Worm (Caenorhabditis elegans) whole organism, L1 larva: Measurements from ENCODE around the gene col-157.
A peak's percentile ranks its signal among the peaks of the same experiment; 100 is the strongest.

Source experiments
- F16B12.6 ChIP-seq: fragments of 150-350 bp; optimal IDR thresholded peaks from 2 replicates; lab custom pipeline; 2014; ENCODE audit warnings: missing biosample characterization, missing genetic modification characterization
- alr-1 ChIP-seq: fragments of 200-800 bp; sonication (Bioruptor generic); optimal IDR thresholded peaks from 2 replicates; lab custom pipeline; 2018; ENCODE audit warnings: borderline replicate concordance, mild to moderate bottlenecking, missing genetic modification characterization, missing compliant biosample characterization
- ama-1 ChIP-seq: fragments of 150-350 bp; optimal IDR thresholded peaks from 2 replicates; lab custom pipeline; 2014
- blmp-1 ChIP-seq: fragments of 150-350 bp; optimal IDR thresholded peaks from 2 replicates; lab custom pipeline; 2014; ENCODE audit warnings: missing biosample characterization, missing genetic modification characterization
- ceh-63 ChIP-seq: fragments of 200-800 bp; sonication (Bioruptor generic); optimal IDR thresholded peaks from 2 replicates; lab custom pipeline; 2018; ENCODE audit warnings: mild to moderate bottlenecking, missing genetic modification characterization, missing compliant biosample characterization
- ceh-8 ChIP-seq: fragments of 200-800 bp; sonication (Bioruptor generic); optimal IDR thresholded peaks from 2 replicates; lab custom pipeline; 2018; ENCODE audit warnings: mild to moderate bottlenecking, missing genetic modification characterization, moderate library complexity, missing compliant biosample characterization
- dpl-1 ChIP-seq, 3 experiments: fragments of 150-350 bp in 2 of 3; sonication (generic microtip) in 1 of 3; optimal IDR thresholded peaks; 2 replicates each; lab custom pipeline; 2014 to 2017; ENCODE audit warnings: missing biosample characterization in 3 of 3, missing genetic modification characterization in 3 of 3, missing genetic modification reagents in 3 of 3
- dsc-1 ChIP-seq: sonication (generic microtip); optimal IDR thresholded peaks from 2 replicates; lab custom pipeline; 2016; ENCODE audit warnings: mild to moderate bottlenecking, missing genetic modification characterization, missing compliant biosample characterization
- efl-1 ChIP-seq, 4 experiments: fragments of 150-350 bp; optimal IDR thresholded peaks in 3 of 4; peaks in 1 of 4; 1 replicate in 1 of 4; 2 replicates in 3 of 4; lab custom pipeline; 2014; ENCODE audit warnings: missing biosample characterization in 2 of 4, missing genetic modification characterization in 2 of 4, missing genetic modification reagents in 2 of 4
- efl-3 ChIP-seq: fragments of 200-800 bp; sonication (Bioruptor generic); optimal IDR thresholded peaks from 2 replicates; lab custom pipeline; 2018; ENCODE audit warnings: mild to moderate bottlenecking, missing genetic modification characterization, missing compliant biosample characterization
- egl-13 ChIP-seq: sonication (generic microtip); optimal IDR thresholded peaks from 2 replicates; lab custom pipeline; 2016; ENCODE audit warnings: missing genotype, missing genetic modification reagents, missing genetic modification characterization, missing compliant biosample characterization
- egl-27 ChIP-seq, 2 experiments: fragments of 150-350 bp in 1 of 2; sonication (generic microtip); optimal IDR thresholded peaks; 3 replicates each; lab custom pipeline; 2017 to 2018; ENCODE audit warnings: missing biosample characterization in 2 of 2, missing genetic modification characterization in 2 of 2, missing genetic modification reagents in 2 of 2
- elt-2 ChIP-seq: sonication (generic microtip); optimal IDR thresholded peaks from 2 replicates; lab custom pipeline; 2016; ENCODE audit warnings: missing genetic modification characterization, mild to moderate bottlenecking, inconsistent platforms, missing compliant biosample characterization, missing genetic modification reagents
- elt-3 ChIP-seq, 6 experiments: fragments of 150-350 bp in 1 of 6; sonication (generic microtip); optimal IDR thresholded peaks; 2 replicates each; lab custom pipeline; 2017 to 2018; ENCODE audit warnings: missing biosample characterization in 6 of 6, missing genetic modification characterization in 6 of 6, inconsistent platforms in 1 of 6
- ets-5 ChIP-seq: fragments of 200-800 bp; sonication (Bioruptor generic); IDR thresholded peaks from 2 replicates; pipeline ENCODE4 v1.3.6; 2022; ENCODE audit warnings: missing genetic modification characterization, missing compliant biosample characterization
- grh-1 ChIP-seq: fragments of 200-800 bp; sonication (Bioruptor generic); IDR thresholded peaks from 2 replicates; pipeline ENCODE4 v1.3.6; 2022; ENCODE audit warnings: missing genetic modification reagents, missing genetic modification characterization, missing compliant biosample characterization
- hlh-17 ChIP-seq: fragments of 200-800 bp; sonication (Bioruptor generic); optimal IDR thresholded peaks from 2 replicates; lab custom pipeline; 2018; ENCODE audit warnings: missing genetic modification characterization, mild to moderate bottlenecking, missing compliant biosample characterization, moderate library complexity, borderline replicate concordance
- hpl-2 ChIP-seq: fragments of 150-350 bp; optimal IDR thresholded peaks from 2 replicates; lab custom pipeline; 2014; ENCODE audit warnings: missing biosample characterization, missing genetic modification reagents, missing genetic modification characterization
- irx-1 ChIP-seq: sonication (generic microtip); optimal IDR thresholded peaks from 2 replicates; lab custom pipeline; 2016; ENCODE audit warnings: missing genetic modification characterization, missing compliant biosample characterization
- jun-1 ChIP-seq: fragments of 150-350 bp; optimal IDR thresholded peaks from 2 replicates; lab custom pipeline; 2014; ENCODE audit warnings: missing biosample characterization, missing genetic modification reagents, missing genetic modification characterization
- lin-13 ChIP-seq: fragments of 150-350 bp; optimal IDR thresholded peaks from 2 replicates; lab custom pipeline; 2014; ENCODE audit warnings: missing biosample characterization, missing genetic modification reagents, missing genetic modification characterization
- lin-14 ChIP-seq: fragments of 200-800 bp; sonication (Bioruptor generic); optimal IDR thresholded peaks from 2 replicates; lab custom pipeline; 2018; ENCODE audit warnings: mild to moderate bottlenecking, missing genetic modification characterization, moderate library complexity, missing compliant biosample characterization
- lin-35 ChIP-seq, 2 experiments: fragments of 150-350 bp; optimal IDR thresholded peaks; 2 replicates each; lab custom pipeline; 2014; ENCODE audit warnings: missing biosample characterization in 2 of 2, missing genetic modification characterization in 2 of 2, missing genetic modification reagents in 2 of 2
- lsy-2 ChIP-seq, 2 experiments: fragments of 150-350 bp; optimal IDR thresholded peaks; 2 replicates each; lab custom pipeline; 2014; ENCODE audit warnings: missing biosample characterization in 2 of 2, missing genetic modification characterization in 2 of 2
- mab-9 ChIP-seq: fragments of 200-800 bp; sonication (Bioruptor generic); IDR thresholded peaks from 2 replicates; pipeline ENCODE4 v1.3.6; 2022; ENCODE audit warnings: missing genetic modification reagents, missing genetic modification characterization, missing compliant biosample characterization
- mdl-1 ChIP-seq, 2 experiments: fragments of 150-350 bp; optimal IDR thresholded peaks; 2 replicates each; lab custom pipeline; 2014 to 2017; ENCODE audit warnings: missing biosample characterization in 2 of 2, missing genetic modification characterization in 2 of 2, inconsistent platforms in 1 of 2
- mef-2 ChIP-seq: fragments of 150-350 bp; optimal IDR thresholded peaks from 2 replicates; lab custom pipeline; 2014; ENCODE audit warnings: missing biosample characterization, missing genetic modification characterization
- nhr-19 ChIP-seq: fragments of 200-800 bp; sonication (Bioruptor generic); conservative IDR thresholded peaks from 2 replicates; pipeline ENCODE4 v1.3.6; 2022; ENCODE audit warnings: missing genetic modification characterization, missing compliant biosample characterization
- nhr-20 ChIP-seq: sonication (generic microtip); optimal IDR thresholded peaks from 2 replicates; lab custom pipeline; 2016; ENCODE audit warnings: mild to moderate bottlenecking, missing genetic modification characterization, missing compliant biosample characterization
- nhr-237 ChIP-seq: fragments of 150-350 bp; optimal IDR thresholded peaks from 2 replicates; lab custom pipeline; 2014; ENCODE audit warnings: missing biosample characterization, missing genetic modification characterization
- nhr-28 ChIP-seq: fragments of 150-350 bp; optimal IDR thresholded peaks from 2 replicates; lab custom pipeline; 2014; ENCODE audit warnings: missing biosample characterization, missing genetic modification characterization
- nhr-71 ChIP-seq: sonication (generic microtip); optimal IDR thresholded peaks from 2 replicates; lab custom pipeline; 2016; ENCODE audit warnings: mild to moderate bottlenecking, missing genetic modification characterization, moderate library complexity, missing compliant biosample characterization
- nhr-77 ChIP-seq: fragments of 150-350 bp; optimal IDR thresholded peaks from 2 replicates; lab custom pipeline; 2014; ENCODE audit warnings: missing biosample characterization, missing genetic modification characterization
- nhr-85 ChIP-seq: sonication (generic microtip); peaks from one replicate; lab custom pipeline; 2016; ENCODE audit warnings: missing genetic modification characterization, inconsistent platforms, missing compliant biosample characterization
- nhr-90 ChIP-seq: sonication (generic microtip); optimal IDR thresholded peaks from 2 replicates; lab custom pipeline; 2016; ENCODE audit warnings: mild to moderate bottlenecking, missing genetic modification characterization, missing compliant biosample characterization; ENCODE audit not compliant: poor library complexity
- pag-3 ChIP-seq: sonication (generic microtip); optimal IDR thresholded peaks from 2 replicates; lab custom pipeline; 2017; ENCODE audit warnings: missing genetic modification characterization, mild to moderate bottlenecking, missing compliant biosample characterization, antibody characterized with exemption, borderline replicate concordance; ENCODE audit not compliant: insufficient read depth
- pax-3 ChIP-seq: fragments of 200-800 bp; sonication (Bioruptor generic); optimal IDR thresholded peaks from 2 replicates; lab custom pipeline; 2018; ENCODE audit warnings: mild to moderate bottlenecking, missing genetic modification characterization, moderate library complexity, missing compliant biosample characterization
- rnt-1 ChIP-seq: sonication (generic microtip); optimal IDR thresholded peaks from 2 replicates; lab custom pipeline; 2016; ENCODE audit warnings: mild to moderate bottlenecking, missing genetic modification characterization, moderate library complexity, missing compliant biosample characterization
- skn-1 ChIP-seq: fragments of 150-350 bp; optimal IDR thresholded peaks from 2 replicates; lab custom pipeline; 2014; ENCODE audit warnings: missing biosample characterization, missing genetic modification characterization
- snu-23 ChIP-seq: sonication (generic microtip); optimal IDR thresholded peaks from 2 replicates; lab custom pipeline; 2016; ENCODE audit warnings: missing genetic modification characterization, missing compliant biosample characterization
- sox-4 ChIP-seq: sonication (generic microtip); optimal IDR thresholded peaks from 2 replicates; lab custom pipeline; 2016; ENCODE audit warnings: missing genetic modification characterization, missing compliant biosample characterization
- sup-37 ChIP-seq: fragments of 200-800 bp; sonication (Bioruptor generic); optimal IDR thresholded peaks from 2 replicates; lab custom pipeline; 2018; ENCODE audit warnings: mild to moderate bottlenecking, missing genetic modification characterization, missing compliant biosample characterization
- swsn-7 ChIP-seq: sonication (generic microtip); optimal IDR thresholded peaks from 2 replicates; lab custom pipeline; 2016; ENCODE audit warnings: missing genetic modification characterization, missing compliant biosample characterization
- tbx-2 ChIP-seq: sonication (generic microtip); optimal IDR thresholded peaks from 2 replicates; lab custom pipeline; 2016; ENCODE audit warnings: missing genetic modification characterization, missing compliant biosample characterization
- tlp-1 ChIP-seq: fragments of 150-350 bp; optimal IDR thresholded peaks from 2 replicates; lab custom pipeline; 2014; ENCODE audit warnings: missing biosample characterization, missing genetic modification characterization
- unc-30 ChIP-seq: sonication (generic microtip); optimal IDR thresholded peaks from 2 replicates; lab custom pipeline; 2017; ENCODE audit warnings: missing biosample characterization, missing genetic modification characterization
- vab-15 ChIP-seq: sonication (generic microtip); optimal IDR thresholded peaks from 2 replicates; lab custom pipeline; 2017; ENCODE audit warnings: missing genotype, mild to moderate bottlenecking, missing genetic modification characterization, missing compliant biosample characterization
- zag-1 ChIP-seq: fragments of 150-350 bp; optimal IDR thresholded peaks from 2 replicates; lab custom pipeline; 2014; ENCODE audit warnings: missing biosample characterization, missing genetic modification characterization
- zip-4 ChIP-seq: fragments of 200-800 bp; sonication (Bioruptor generic); optimal IDR thresholded peaks from 2 replicates; lab custom pipeline; 2018; ENCODE audit warnings: mild to moderate bottlenecking, missing genetic modification characterization, moderate library complexity, missing compliant biosample characterization

col-157 gene

DNA sequence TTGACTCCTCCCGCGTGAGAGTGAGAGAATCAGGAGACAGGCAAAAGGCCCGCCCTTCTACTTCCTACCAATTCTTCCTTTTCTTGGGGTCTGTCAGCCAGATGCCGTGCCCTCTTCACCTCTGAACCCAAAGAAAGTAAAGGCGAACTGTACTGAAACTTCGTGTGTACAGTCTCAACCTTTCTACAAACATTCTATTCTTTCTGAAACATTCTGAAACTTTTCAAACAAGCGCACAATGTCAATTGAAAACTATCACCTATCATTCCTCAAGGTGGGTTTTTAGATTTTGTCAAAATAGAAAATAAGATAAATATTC is 48.7 kb downstream of the col-157 start:
- no peak for TF ChIP-seq nhr-90 (tag; lab: Kevin White, UChicago)
- no peak for TF ChIP-seq nhr-237 (tag; lab: Kevin White, UChicago)
- TF ChIP-seq, all 84 proteins: peak for 0

DNA sequence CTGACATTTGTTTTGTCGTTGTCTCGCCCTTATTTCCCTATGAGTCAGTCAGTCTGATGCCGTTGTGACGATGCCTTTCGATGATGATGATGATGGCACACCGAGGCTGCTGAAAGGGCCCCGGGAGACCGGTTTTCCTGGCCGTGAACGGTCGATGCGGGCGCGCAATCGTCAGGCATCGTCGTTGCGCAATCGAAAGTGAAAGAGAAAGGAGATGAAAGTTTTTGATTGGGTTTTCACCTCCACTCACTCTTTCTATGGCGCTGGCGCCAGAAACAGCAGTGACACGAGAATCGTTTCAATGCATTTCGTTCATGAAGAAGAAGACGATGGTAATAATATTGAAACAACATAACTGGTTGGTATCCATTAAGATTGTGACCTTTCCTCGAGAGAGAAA is 49.1 kb downstream of the col-157 start:
- TF ChIP-seq ama-1 (lab: Kevin White, UChicago), result no peak
- no peak for TF ChIP-seq irx-1
- no peak for TF ChIP-seq nhr-77 (tag; lab: Kevin White, UChicago)
- peak; percentile 100 for TF ChIP-seq blmp-1 (tag; lab: Kevin White, UChicago)
- peak in 1 of 2 experiments; percentile 57 for TF ChIP-seq mdl-1 (tag; optimal IDR thresholded peaks at IDR 0.05; lab: Kevin White, UChicago)
- no peak for TF ChIP-seq egl-13 (tag; lab: Kevin White, UChicago)
- TF ChIP-seq jun-1 (tag; lab: Kevin White, UChicago), result peak; percentile 14
- TF ChIP-seq snu-23 (GFP tag; lab: Kevin White, UChicago), result peak; percentile 51
- TF ChIP-seq tbx-2 (tag; lab: Kevin White, UChicago), result no peak
- TF ChIP-seq elt-3 (tag; optimal IDR thresholded peaks at IDR 0.05; lab: Kevin White, UChicago), result peak in 4 of 6 experiments; percentile 20 to 71 (median 39)
- TF ChIP-seq elt-2 (tag; lab: Kevin White, UChicago), result no peak
- peak; percentile 27 for TF ChIP-seq skn-1
- no peak for TF ChIP-seq ceh-8 (GFP tag; lab: Kevin White, UChicago)
- peak; percentile 13 for TF ChIP-seq efl-3 (GFP tag; lab: Kevin White, UChicago)
- no peak for TF ChIP-seq sup-37
- peak in 1 of 2 experiments; percentile 31 for TF ChIP-seq lin-35 (GFP tag; optimal IDR thresholded peaks at IDR 0.05; lab: Kevin White, UChicago)
- no peak for TF ChIP-seq nhr-28 (tag; lab: Kevin White, UChicago)
- peak; percentile 27 for TF ChIP-seq pax-3 (tag; lab: Kevin White, UChicago)
- TF ChIP-seq egl-27 (tag; optimal IDR thresholded peaks at IDR 0.05; lab: Kevin White, UChicago), result peak in 1 of 2 experiments; percentile 58
- peak; percentile 96 for TF ChIP-seq grh-1
- no peak for TF ChIP-seq hlh-17
- TF ChIP-seq mef-2 (tag; lab: Kevin White, UChicago), result no peak
- peak; percentile 41 for TF ChIP-seq rnt-1 (tag; lab: Kevin White, UChicago)
- no peak for TF ChIP-seq alr-1 (tag; lab: Kevin White, UChicago)
- peak; percentile 88 for TF ChIP-seq lin-14 (GFP tag; lab: Kevin White, UChicago)
- peak; percentile 66 for TF ChIP-seq nhr-71
- peak; percentile 63 for TF ChIP-seq nhr-20 (tag; lab: Kevin White, UChicago)
- no peak for TF ChIP-seq F16B12.6 (tag; lab: Kevin White, UChicago)
- TF ChIP-seq pag-3 (tag; lab: Kevin White, UChicago), result peak; percentile 59
- TF ChIP-seq lin-13 (GFP tag; lab: Kevin White, UChicago), result peak; percentile 13
- no peak for TF ChIP-seq sox-4 (tag; lab: Kevin White, UChicago)
- no peak for TF ChIP-seq zip-4 (GFP tag; lab: Kevin White, UChicago)
- TF ChIP-seq nhr-237 (tag; lab: Kevin White, UChicago), result no peak
- 0 out of 2 replicates have a peak, but pooled peaks have one; percentile 38 for TF ChIP-seq mab-9
- TF ChIP-seq nhr-19 (GFP tag; lab: Robert Waterston, UW), result no peak; the same call in none of the 2 replicates
- TF ChIP-seq unc-30 (tag; lab: Kevin White, UChicago), result no peak
- no peak for TF ChIP-seq dsc-1 (tag; lab: Kevin White, UChicago)
- peak in 1 of 3 experiments; percentile 8 for TF ChIP-seq dpl-1 (GFP tag; optimal IDR thresholded peaks at IDR 0.05; lab: Kevin White, UChicago)
- peak; percentile 1 to 14 for TF ChIP-seq efl-1 (optimal IDR thresholded peaks at IDR 0.05; lab: Kevin White, UChicago)
- peak in 1 of 2 experiments; percentile 90 for TF ChIP-seq efl-1 (GFP tag; optimal IDR thresholded peaks at IDR 0.05 in 1 of 2; lab: Kevin White, UChicago)
- TF ChIP-seq hpl-2 (GFP tag; lab: Kevin White, UChicago), result no peak
- peak in 1 of 2 experiments; percentile 50 for TF ChIP-seq lsy-2 (tag; optimal IDR thresholded peaks at IDR 0.05; lab: Kevin White, UChicago)
- TF ChIP-seq nhr-85 (tag; lab: Kevin White, UChicago), result peak; percentile 99
- no peak for TF ChIP-seq tlp-1
- TF ChIP-seq ets-5 (GFP tag; lab: Robert Waterston, UW), result no peak
- TF ChIP-seq swsn-7 (tag; lab: Kevin White, UChicago), result peak; percentile 9
- no peak for TF ChIP-seq ceh-63 (GFP tag; lab: Kevin White, UChicago)
- no peak for TF ChIP-seq zag-1 (tag; lab: Kevin White, UChicago)
- TF ChIP-seq vab-15 (tag; lab: Kevin White, UChicago), result no peak
